Fruit fly (Drosophila melanogaster): ENCODE data around the gene GMF.
A peak's percentile ranks its signal among the peaks of the same experiment; 100 is the strongest.

Gene GMF

dm6 chr2L:16279774-16280252 lies 22.9 kb downstream of the GMF start (continued):
- TF ChIP-seq CG7556 (GFP tag; optimal IDR thresholded peaks at IDR 0.05): peak; percentile 96
- TF ChIP-seq vfl (GFP tag; optimal IDR thresholded peaks at IDR 0.05): peak; percentile 19
- TF ChIP-seq org-1 (GFP tag; optimal IDR thresholded peaks at IDR 0.05): peak; percentile 95
- TF ChIP-seq br (optimal IDR thresholded peaks at IDR 0.05): no peak
- TF ChIP-seq CG2129 (GFP tag; IDR thresholded peaks at IDR 0.05; ENCODE audit: partially characterized antibody): no peak
- no peak for TF ChIP-seq wdn (GFP tag; IDR thresholded peaks at IDR 0.05)
- peak; percentile 55 for TF ChIP-seq Lim3 (GFP tag; IDR thresholded peaks at IDR 0.05)
- peak; percentile 94 for TF ChIP-seq Camta (GFP tag; optimal IDR thresholded peaks at IDR 0.05)
- no peak for TF ChIP-seq nerfin-2 (GFP tag; IDR thresholded peaks at IDR 0.05; ENCODE audit: partially characterized antibody)
- 0 out of 3 replicates have a peak, but pooled peaks have one; percentile 6 for TF ChIP-seq sr (GFP tag; IDR thresholded peaks at IDR 0.05)
- no peak for TF ChIP-seq HLH4C (GFP tag; IDR thresholded peaks at IDR 0.05; ENCODE audit: partially characterized antibody)
- peak; percentile 72 for TF ChIP-seq CG14441 (GFP tag; IDR thresholded peaks at IDR 0.05)
- TF ChIP-seq Tbp (GFP tag; optimal IDR thresholded peaks at IDR 0.05): no peak
- no peak for TF ChIP-seq MBD-R2 (GFP tag; IDR thresholded peaks at IDR 0.05)
- TF ChIP-seq kah (GFP tag; optimal IDR thresholded peaks at IDR 0.05): peak; percentile 84
- TF ChIP-seq dysf (GFP tag; IDR thresholded peaks at IDR 0.05): peak; percentile 88
- TF ChIP-seq CG1602 (GFP tag; optimal IDR thresholded peaks at IDR 0.05): peak; percentile 92
- TF ChIP-seq CkIIα-i1 (GFP tag; IDR thresholded peaks at IDR 0.05): no peak
- TF ChIP-seq CG4404 (GFP tag; IDR thresholded peaks at IDR 0.05): peak; percentile 47; the same call in 1 of the 2 replicates
- TF ChIP-seq en (GFP tag; optimal IDR thresholded peaks at IDR 0.05): peak; percentile 75
- TF ChIP-seq nau (GFP tag; optimal IDR thresholded peaks at IDR 0.05): peak; percentile 93
- peak; percentile 41 for TF ChIP-seq exex (tag; optimal IDR thresholded peaks at IDR 0.05)
- no peak for TF ChIP-seq gfzf (GFP tag; optimal IDR thresholded peaks at IDR 0.05)
- TF ChIP-seq gsb-n (tag; optimal IDR thresholded peaks at IDR 0.05): peak; percentile 88
- TF ChIP-seq Hr3 (GFP tag; optimal IDR thresholded peaks at IDR 0.05): peak; percentile 94
- no peak for TF ChIP-seq Hr39 (optimal IDR thresholded peaks at IDR 0.05)
- peak; percentile 92 for TF ChIP-seq Hsf (GFP tag; optimal IDR thresholded peaks at IDR 0.05)
- peak; percentile 92 for TF ChIP-seq ind (GFP tag; optimal IDR thresholded peaks at IDR 0.05)
- TF ChIP-seq CG6272 (GFP tag; IDR thresholded peaks at IDR 0.05): peak; percentile 58; the same call in 1 of the 2 replicates
- peak; percentile 95 for TF ChIP-seq Med (GFP tag)
- TF ChIP-seq CG2889 (GFP tag; IDR thresholded peaks at IDR 0.05): no peak
- TF ChIP-seq dan (GFP tag; IDR thresholded peaks at IDR 0.05): no peak
- no peak for TF ChIP-seq p53 (GFP tag; optimal IDR thresholded peaks at IDR 0.05)
- TF ChIP-seq emc (GFP tag; optimal IDR thresholded peaks at IDR 0.05): peak; percentile 45
- TF ChIP-seq pfk (GFP tag; optimal IDR thresholded peaks at IDR 0.05): peak; percentile 40
- TF ChIP-seq CG13894 (tag; optimal IDR thresholded peaks at IDR 0.05): no peak
- TF ChIP-seq Atf3 (GFP tag; optimal IDR thresholded peaks at IDR 0.05): peak; percentile 81
- TF ChIP-seq CG18619 (GFP tag; optimal IDR thresholded peaks at IDR 0.05): peak; percentile 90
- TF ChIP-seq dmrt99B (tag; optimal IDR thresholded peaks at IDR 0.05): peak; percentile 98
- peak; percentile 84 for TF ChIP-seq Oaz (GFP tag; IDR thresholded peaks at IDR 0.05)
- TF ChIP-seq CG3065 (GFP tag; optimal IDR thresholded peaks at IDR 0.05): peak; percentile 79
- no peak for TF ChIP-seq CG7745 (tag; optimal IDR thresholded peaks at IDR 0.05)
- peak; percentile 75 for TF ChIP-seq jigr1 (GFP tag; IDR thresholded peaks at IDR 0.05)
- TF ChIP-seq CG1832 (GFP tag; optimal IDR thresholded peaks at IDR 0.05): peak; percentile 68
- peak; percentile 56; the same call in 1 of the 2 replicates for TF ChIP-seq bowl (GFP tag; IDR thresholded peaks at IDR 0.05)
- TF ChIP-seq Bgb (GFP tag; IDR thresholded peaks at IDR 0.05; ENCODE audit: partially characterized antibody): no peak
- peak; percentile 89 to 92 for TF ChIP-seq dpn (GFP tag; optimal IDR thresholded peaks at IDR 0.05)
- TF ChIP-seq Sry-β (GFP tag; optimal IDR thresholded peaks at IDR 0.05): peak; percentile 59
- TF ChIP-seq CG17802 (tag; optimal IDR thresholded peaks at IDR 0.05): peak; percentile 74
- peak; percentile 96 for TF ChIP-seq Xbp1 (GFP tag; optimal IDR thresholded peaks at IDR 0.05)
- TF ChIP-seq CG12744 (GFP tag; optimal IDR thresholded peaks at IDR 0.05): peak; percentile 72
- TF ChIP-seq CG10321 (GFP tag; IDR thresholded peaks at IDR 0.05): peak; percentile 65

Data from whole organism, embryonic.